Worm (Caenorhabditis elegans): ENCODE results near the gene F16F9.1.
A peak's percentile ranks its signal among the peaks of the same experiment; 100 is the strongest.

Gene F16F9.1

ce11 chrX:8481716-8482115 lies 35.5 kb downstream of the F16F9.1 start:
- TF ChIP-seq ZK546.5 (tag; optimal IDR thresholded peaks at IDR 0.05): no peak
- TF ChIP-seq blmp-1 (tag; optimal IDR thresholded peaks at IDR 0.05; ENCODE audit: insufficient read depth): no peak
- no peak for TF ChIP-seq nhr-23 (tag; optimal IDR thresholded peaks at IDR 0.05)
- TF ChIP-seq crh-2 (tag; optimal IDR thresholded peaks at IDR 0.05): peak; percentile 35
- TF ChIP-seq elt-1 (tag; optimal IDR thresholded peaks at IDR 0.05): no peak
- no peak for TF ChIP-seq nhr-10 (tag; optimal IDR thresholded peaks at IDR 0.05)
- TF ChIP-seq mdl-1 (tag; optimal IDR thresholded peaks at IDR 0.05): peak; percentile 67 to 72
- TF ChIP-seq nhr-21 (tag; optimal IDR thresholded peaks at IDR 0.05): no peak
- peak; percentile 30 for TF ChIP-seq unc-55 (GFP tag; optimal IDR thresholded peaks at IDR 0.05)
- TF ChIP-seq nhr-129 (tag; optimal IDR thresholded peaks at IDR 0.05): peak; percentile 49
- TF ChIP-seq sma-3 (GFP tag; optimal IDR thresholded peaks at IDR 0.05): no peak
- TF ChIP-seq zag-1 (tag; optimal IDR thresholded peaks at IDR 0.05): peak; percentile 74
- TF ChIP-seq F13H6.1 (tag; optimal IDR thresholded peaks at IDR 0.05): peak; percentile 38
- no peak for TF ChIP-seq nhr-25 (tag; optimal IDR thresholded peaks at IDR 0.05)
- peak in 1 of 2 experiments; percentile 23 for TF ChIP-seq lsy-2 (tag; optimal IDR thresholded peaks at IDR 0.05)
- no peak for TF ChIP-seq ceh-82 (tag; optimal IDR thresholded peaks at IDR 0.05)
- peak; percentile 22 for TF ChIP-seq sma-9 (GFP tag; optimal IDR thresholded peaks at IDR 0.05)
- TF ChIP-seq sma-9 (tag; optimal IDR thresholded peaks at IDR 0.05): no peak
- TF ChIP-seq egl-27 (tag; optimal IDR thresholded peaks at IDR 0.05): peak; percentile 30
- TF ChIP-seq ztf-11 (tag; optimal IDR thresholded peaks at IDR 0.05): no peak
- no peak for TF ChIP-seq ztf-1 (GFP tag; conservative IDR thresholded peaks at IDR 0.05)
- TF ChIP-seq C34F6.9 (tag; optimal IDR thresholded peaks at IDR 0.05): peak; percentile 24
- no peak for TF ChIP-seq mbf-1 (tag; optimal IDR thresholded peaks at IDR 0.05)

- TF ChIP-seq nhr-10 (tag; optimal IDR thresholded peaks at IDR 0.05) (no peak), elt-1 (tag; optimal IDR thresholded peaks at IDR 0.05) (no peak), ZK546.5 (tag; optimal IDR thresholded peaks at IDR 0.05) (no peak), gmeb-1 (tag; optimal IDR thresholded peaks at IDR 0.05) (no peak), sem-4 (tag; optimal IDR thresholded peaks at IDR 0.05) (no peak), ceh-82 (tag; optimal IDR thresholded peaks at IDR 0.05) (no peak), mab-5 (tag; optimal IDR thresholded peaks at IDR 0.05) (no peak), blmp-1 (tag; optimal IDR thresholded peaks at IDR 0.05; ENCODE audit: insufficient read depth) (no peak), ztf-11 (tag; optimal IDR thresholded peaks at IDR 0.05) (no peak), sma-9 (GFP tag; optimal IDR thresholded peaks at IDR 0.05) (no peak), sma-9 (tag; optimal IDR thresholded peaks at IDR 0.05) (no peak), zag-1 (tag; optimal IDR thresholded peaks at IDR 0.05) (no peak), nhr-23 (tag; optimal IDR thresholded peaks at IDR 0.05) (no peak), nhr-25 (tag; optimal IDR thresholded peaks at IDR 0.05) (no peak), dmd-4 (tag; optimal IDR thresholded peaks at IDR 0.05) (no peak), nhr-77 (tag; optimal IDR thresholded peaks at IDR 0.05) (no peak), nhr-237 (tag; optimal IDR thresholded peaks at IDR 0.05) (no peak), ceh-16 (tag; optimal IDR thresholded peaks at IDR 0.05) (no peak)
Measured at ce11 chrX:8483951-8484350, 37.7 kb downstream of the F16F9.1 start.

ce11 chrX:8485392-8485791 lies 39.2 kb downstream of the F16F9.1 start:
- TF ChIP-seq nhr-21 (tag; optimal IDR thresholded peaks at IDR 0.05) (peak; percentile 63), ztf-1 (GFP tag; conservative IDR thresholded peaks at IDR 0.05) (no peak), gmeb-1 (tag; optimal IDR thresholded peaks at IDR 0.05) (no peak)

- TF ChIP-seq unc-62 (GFP tag; optimal IDR thresholded peaks at IDR 0.05) (no peak), ztf-1 (GFP tag; conservative IDR thresholded peaks at IDR 0.05) (no peak), R02D3.7 (tag; optimal IDR thresholded peaks at IDR 0.05) (no peak), mab-5 (tag; optimal IDR thresholded peaks at IDR 0.05) (no peak), lin-13 (GFP tag; optimal IDR thresholded peaks at IDR 0.05) (no peak), unc-55 (GFP tag; optimal IDR thresholded peaks at IDR 0.05) (no peak), nhr-6 (tag; optimal IDR thresholded peaks at IDR 0.05) (no peak), elt-1 (tag; optimal IDR thresholded peaks at IDR 0.05) (no peak), lsy-2 (tag; optimal IDR thresholded peaks at IDR 0.05) (no peak), C34F6.9 (tag; optimal IDR thresholded peaks at IDR 0.05) (no peak), aly-2 (tag; optimal IDR thresholded peaks at IDR 0.05) (no peak), nhr-77 (tag; optimal IDR thresholded peaks at IDR 0.05) (no peak), egl-27 (tag; optimal IDR thresholded peaks at IDR 0.05) (no peak), ceh-16 (tag; optimal IDR thresholded peaks at IDR 0.05) (no peak), nhr-10 (tag; optimal IDR thresholded peaks at IDR 0.05) (no peak), zag-1 (tag; optimal IDR thresholded peaks at IDR 0.05) (no peak), blmp-1 (tag; optimal IDR thresholded peaks at IDR 0.05; ENCODE audit: insufficient read depth) (no peak)
Measured at ce11 chrX:8489415-8489814, 43.2 kb downstream of the F16F9.1 start.

Data from whole organism, L2 larva.